Worm (Caenorhabditis elegans): Measurements from ENCODE around the gene cec-7.

The cec-7 gene

DNA sequence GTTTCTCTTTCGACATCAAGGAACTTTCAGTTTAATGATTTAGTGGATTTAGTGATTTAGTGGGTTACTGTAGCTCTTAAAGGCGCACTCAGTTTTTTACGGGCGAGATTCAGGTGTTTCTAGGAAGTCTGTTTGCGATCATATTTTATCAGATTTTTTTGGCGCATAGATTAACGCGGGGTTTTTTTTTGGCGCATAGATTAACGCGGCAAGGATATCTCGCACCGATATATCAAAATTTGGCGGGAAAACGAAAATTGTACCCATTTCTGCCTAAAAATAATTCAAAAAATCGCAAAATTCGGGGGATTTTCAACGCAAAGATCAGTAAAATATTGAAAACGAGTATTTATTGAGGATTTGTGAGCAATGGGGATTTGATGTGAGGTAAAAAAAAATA, 3.3 kb upstream of the cec-7 start (continued):
- no peak for TF ChIP-seq egrh-3 (GFP tag; IDR thresholded peaks at IDR 0.05)
- no peak for TF ChIP-seq hmg-20 (GFP tag; IDR thresholded peaks at IDR 0.05)
- TF ChIP-seq hlh-12 (tag; optimal IDR thresholded peaks at IDR 0.05) = no peak
- TF ChIP-seq ztf-18 (tag; optimal IDR thresholded peaks at IDR 0.05) = no peak
- TF ChIP-seq gei-17 (GFP tag; optimal IDR thresholded peaks at IDR 0.05) = no peak
- peak; percentile 7 for TF ChIP-seq lsl-1 (GFP tag; optimal IDR thresholded peaks at IDR 0.05)
- no peak for TF ChIP-seq ceh-100 (GFP tag; IDR thresholded peaks at IDR 0.05)
- TF ChIP-seq ztf-6 (GFP tag; IDR thresholded peaks at IDR 0.05) = no peak
- TF ChIP-seq F57A8.1 (GFP tag; optimal IDR thresholded peaks at IDR 0.05) = no peak
- peak; percentile 78 for TF ChIP-seq madf-6 (GFP tag; IDR thresholded peaks at IDR 0.05)
- TF ChIP-seq Y53F4B.3 (GFP tag; IDR thresholded peaks at IDR 0.05) = no peak
- TF ChIP-seq nhr-90 (tag; optimal IDR thresholded peaks at IDR 0.05) = no peak
- no peak for TF ChIP-seq cebp-2 (GFP tag; IDR thresholded peaks at IDR 0.05)
- TF ChIP-seq ccch-3 (GFP tag; optimal IDR thresholded peaks at IDR 0.05) = no peak
- TF ChIP-seq nhr-179 (tag; optimal IDR thresholded peaks at IDR 0.05) = no peak
- TF ChIP-seq F23B12.7 (tag; optimal IDR thresholded peaks at IDR 0.05; ENCODE audit: insufficient read depth) = no peak
- TF ChIP-seq F33H1.4 (GFP tag; IDR thresholded peaks at IDR 0.05) = peak; percentile 63
- TF ChIP-seq hlh-26 (GFP tag; conservative IDR thresholded peaks at IDR 0.05) = no peak
- no peak for TF ChIP-seq tbx-9 (tag; optimal IDR thresholded peaks at IDR 0.05; ENCODE audit: borderline replicate concordance)
- TF ChIP-seq dox-1 (GFP tag; IDR thresholded peaks at IDR 0.05) = no peak
- no peak for TF ChIP-seq B0035.1 (tag; optimal IDR thresholded peaks at IDR 0.05)
- no peak for TF ChIP-seq somi-1 (GFP tag; optimal IDR thresholded peaks at IDR 0.05)
- TF ChIP-seq dpff-1 (tag; optimal IDR thresholded peaks at IDR 0.05) = no peak
- no peak for TF ChIP-seq nfya-1 (tag; optimal IDR thresholded peaks at IDR 0.05; ENCODE audit: borderline replicate concordance, insufficient read depth)
- TF ChIP-seq attf-5 (GFP tag; optimal IDR thresholded peaks at IDR 0.05) = no peak
- no peak for TF ChIP-seq nhr-27 (tag; optimal IDR thresholded peaks at IDR 0.05)
- no peak for TF ChIP-seq K12H6.12 (tag; optimal IDR thresholded peaks at IDR 0.05)
- no peak for TF ChIP-seq Y95B8A.8 (GFP tag; IDR thresholded peaks at IDR 0.05)
- TF ChIP-seq Y79H2A.3 (GFP tag; conservative IDR thresholded peaks at IDR 0.05) = no peak
- TF ChIP-seq madf-8 (GFP tag; conservative IDR thresholded peaks at IDR 0.05) = peak; percentile 69
- no peak for TF ChIP-seq lir-1 (GFP tag; conservative IDR thresholded peaks at IDR 0.05)
- TF ChIP-seq athp-1 (tag; optimal IDR thresholded peaks at IDR 0.05) = no peak
- TF ChIP-seq ceh-91 (GFP tag; IDR thresholded peaks at IDR 0.05) = peak; percentile 61
- no peak for TF ChIP-seq sdz-38 (tag; optimal IDR thresholded peaks at IDR 0.05)
- TF ChIP-seq atf-7 (tag; optimal IDR thresholded peaks at IDR 0.05) = no peak
- TF ChIP-seq ceh-40 (GFP tag; IDR thresholded peaks at IDR 0.05) = no peak
- TF ChIP-seq lin-54 (GFP tag; optimal IDR thresholded peaks at IDR 0.05) = no peak
- TF ChIP-seq repo-1 (tag; optimal IDR thresholded peaks at IDR 0.05) = no peak
- TF ChIP-seq Y53G8AR.9 (GFP tag; conservative IDR thresholded peaks at IDR 0.05) = no peak
- TF ChIP-seq nfya-2 (GFP tag; IDR thresholded peaks at IDR 0.05) = no peak
- TF ChIP-seq nfyb-1 (GFP tag; IDR thresholded peaks at IDR 0.05) = no peak
- no peak for TF ChIP-seq nhr-120 (GFP tag; IDR thresholded peaks at IDR 0.05)
- no peak for TF ChIP-seq ceh-79 (tag; optimal IDR thresholded peaks at IDR 0.05)
- TF ChIP-seq let-607 (tag; optimal IDR thresholded peaks at IDR 0.05) = no peak
- no peak for TF ChIP-seq F55B11.4 (tag; optimal IDR thresholded peaks at IDR 0.05; ENCODE audit: borderline replicate concordance, insufficient read depth)
- TF ChIP-seq efl-1 (GFP tag; optimal IDR thresholded peaks at IDR 0.05) = peak; percentile 77
- TF ChIP-seq Y56A3A.18 (GFP tag; IDR thresholded peaks at IDR 0.05) = no peak
- no peak for TF ChIP-seq snpc-1.1 (tag; optimal IDR thresholded peaks at IDR 0.05; ENCODE audit: insufficient read depth)
- no peak for TF ChIP-seq bed-2 (GFP tag; IDR thresholded peaks at IDR 0.05)
